Worm (Caenorhabditis elegans): ENCODE data around the gene spon-1.

DNA sequence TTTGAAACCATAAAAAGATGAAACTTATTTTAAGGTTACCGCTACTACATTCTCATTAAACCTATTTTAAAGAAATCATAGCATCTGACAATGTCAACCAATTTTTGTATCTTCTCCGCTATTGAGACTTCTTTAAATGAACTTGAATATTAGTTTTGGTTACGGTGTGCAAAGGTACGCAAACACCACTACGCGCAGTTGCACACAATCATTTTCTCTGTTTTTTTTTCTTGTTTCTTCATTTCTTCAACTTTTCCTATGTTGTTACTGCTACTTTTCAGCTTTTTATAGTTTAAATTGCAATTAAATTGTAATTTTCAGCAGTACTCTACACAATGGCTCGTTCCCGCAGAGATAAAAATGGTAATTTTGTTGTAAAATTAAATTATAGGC, 4.7 kb upstream of the spon-1 start, which contains the start of gene F10E7.5:
- TF ChIP-seq snpc-4 (tag; optimal IDR thresholded peaks at IDR 0.05), result peak; percentile 36
- TF ChIP-seq crh-2 (tag; optimal IDR thresholded peaks at IDR 0.05), result peak; percentile 62
- TF ChIP-seq lsy-2 (tag; optimal IDR thresholded peaks at IDR 0.05), result peak; percentile 94 to 99
- TF ChIP-seq C34F6.9 (tag; optimal IDR thresholded peaks at IDR 0.05), result peak; percentile 66
- TF ChIP-seq mbf-1 (tag; optimal IDR thresholded peaks at IDR 0.05), result no peak
- TF ChIP-seq skn-1 (tag; optimal IDR thresholded peaks at IDR 0.05), result no peak
- no peak for TF ChIP-seq mdl-1 (tag; optimal IDR thresholded peaks at IDR 0.05)
- no peak for TF ChIP-seq ztf-11 (tag; optimal IDR thresholded peaks at IDR 0.05)
- TF ChIP-seq nhr-77 (tag; optimal IDR thresholded peaks at IDR 0.05), result no peak
- no peak for TF ChIP-seq nhr-237 (tag; optimal IDR thresholded peaks at IDR 0.05)
- TF ChIP-seq gmeb-1 (tag; optimal IDR thresholded peaks at IDR 0.05), result no peak
- no peak for TF ChIP-seq unc-55 (GFP tag; optimal IDR thresholded peaks at IDR 0.05)
- TF ChIP-seq nhr-21 (tag; optimal IDR thresholded peaks at IDR 0.05), result no peak
